Fruit fly (Drosophila melanogaster) whole organism, prepupa: ENCODE results near the gene CG31278.

Experiments
- Blimp-1 ChIP-seq: fragments of 200-800 bp; sonication (Bioruptor generic); optimal IDR thresholded peaks from 3 replicates; lab custom pipeline; 2017; ENCODE audit warnings: missing biosample characterization, missing genetic modification characterization, mild to moderate bottlenecking, moderate library complexity, missing genetic modification reagents
- CG10631 ChIP-seq: fragments of 200-800 bp; sonication (Bioruptor generic); optimal IDR thresholded peaks from 2 replicates; lab custom pipeline; 2016; ENCODE audit warnings: missing biosample characterization, missing genetic modification characterization
- CG11294 ChIP-seq: fragments of 200-800 bp; sonication (Bioruptor generic); IDR thresholded peaks from 2 replicates; pipeline ENCODE4 v1.3.6; 2022; ENCODE audit warnings: missing biosample characterization, missing genetic modification characterization
- CG11762 ChIP-seq: fragments of 200-800 bp; sonication (Bioruptor generic); optimal IDR thresholded peaks from 3 replicates; lab custom pipeline; 2016; ENCODE audit warnings: missing biosample characterization, missing genetic modification characterization; ENCODE audit not compliant: insufficient read depth
- CG15336 ChIP-seq: fragments of 200-800 bp; sonication (Bioruptor generic); IDR thresholded peaks from 2 replicates; pipeline ENCODE4 v1.3.6; 2022; ENCODE audit warnings: missing biosample characterization, missing genetic modification characterization
- CG1621 ChIP-seq: fragments of 200-800 bp; sonication (Bioruptor generic); optimal IDR thresholded peaks from 3 replicates; lab custom pipeline; 2018; ENCODE audit warnings: missing biosample characterization, mild to moderate bottlenecking, missing genetic modification characterization
- CG3032 ChIP-seq: fragments of 200-800 bp; optimal IDR thresholded peaks from 2 replicates; lab custom pipeline; 2019; ENCODE audit warnings: missing biosample characterization, mild to moderate bottlenecking, missing genetic modification characterization, moderate library complexity
- CG31627 ChIP-seq: fragments of 200-800 bp; sonication (Bioruptor generic); optimal IDR thresholded peaks from 3 replicates; lab custom pipeline; 2016; ENCODE audit warnings: missing biosample characterization, missing genetic modification characterization
- CG32006 ChIP-seq: fragments of 200-800 bp; sonication (Bioruptor generic); optimal IDR thresholded peaks from 3 replicates; lab custom pipeline; 2017; ENCODE audit warnings: missing biosample characterization, mild to moderate bottlenecking, missing genetic modification characterization
- CG6792 ChIP-seq: fragments of 200-800 bp; sonication (Bioruptor generic); optimal IDR thresholded peaks from 3 replicates; lab custom pipeline; 2016; ENCODE audit warnings: missing biosample characterization, missing genetic modification characterization
- CG6808 ChIP-seq: fragments of 200-800 bp; sonication (Bioruptor generic); optimal IDR thresholded peaks from 3 replicates; lab custom pipeline; 2017; ENCODE audit warnings: missing biosample characterization, missing genetic modification characterization, mild to moderate bottlenecking, moderate library complexity, missing genetic modification reagents
- CG6854 ChIP-seq: fragments of 200-800 bp; sonication (Bioruptor generic); optimal IDR thresholded peaks from 2 replicates; lab custom pipeline; 2017; ENCODE audit warnings: missing biosample characterization, mild to moderate bottlenecking, missing genetic modification characterization
- CG7368 ChIP-seq: fragments of 200-800 bp; sonication (Bioruptor generic); optimal IDR thresholded peaks from 3 replicates; lab custom pipeline; 2016; ENCODE audit warnings: missing biosample characterization, missing genetic modification characterization
- CG8119 ChIP-seq: fragments of 200-800 bp; sonication (Bioruptor generic); IDR thresholded peaks from 3 replicates; pipeline ENCODE4 v1.3.6; 2022; ENCODE audit warnings: missing biosample characterization, missing genetic modification characterization
- Eip75B ChIP-seq: fragments of 200-800 bp; sonication (Bioruptor generic); optimal IDR thresholded peaks from 3 replicates; lab custom pipeline; 2016; ENCODE audit warnings: missing biosample characterization, missing genetic modification characterization
- Eip78C ChIP-seq: fragments of 200-800 bp; sonication (Bioruptor generic); peaks from one replicate; lab custom pipeline; 2016; ENCODE audit warnings: missing biosample characterization, missing genetic modification characterization
- Ets96B ChIP-seq: fragments of 200-800 bp; optimal IDR thresholded peaks from 2 replicates; lab custom pipeline; 2019; ENCODE audit warnings: missing biosample characterization, mild to moderate bottlenecking, missing genetic modification characterization, moderate library complexity
- Hr38 ChIP-seq: sonication (Bioruptor generic); optimal IDR thresholded peaks from 2 replicates; lab custom pipeline; 2016; ENCODE audit warnings: missing biosample characterization, missing genetic modification characterization
- Hr39 ChIP-seq: fragments of 200-800 bp; sonication (Bioruptor generic); optimal IDR thresholded peaks from 2 replicates; lab custom pipeline; 2016; ENCODE audit warnings: missing biosample characterization, missing genetic modification characterization
- Met ChIP-seq: fragments of 200-800 bp; sonication (Bioruptor generic); optimal IDR thresholded peaks from 3 replicates; lab custom pipeline; 2016; ENCODE audit warnings: missing biosample characterization, missing genetic modification characterization
- Smox ChIP-seq: fragments of 200-800 bp; sonication (Bioruptor generic); optimal IDR thresholded peaks from 3 replicates; lab custom pipeline; 2016; ENCODE audit warnings: missing biosample characterization, missing genetic modification characterization
- Sox15 ChIP-seq: fragments of 200-800 bp; sonication (Bioruptor generic); optimal IDR thresholded peaks from 3 replicates; lab custom pipeline; 2016; ENCODE audit warnings: missing biosample characterization, missing genetic modification characterization
- cyc ChIP-seq: fragments of 200-800 bp; sonication (Bioruptor generic); optimal IDR thresholded peaks from 3 replicates; lab custom pipeline; 2016; ENCODE audit warnings: missing biosample characterization, missing genetic modification characterization
- eg ChIP-seq: fragments of 200-800 bp; sonication (Bioruptor generic); IDR thresholded peaks from 3 replicates; pipeline ENCODE4 v1.3.6; 2022; ENCODE audit warnings: missing biosample characterization, missing genetic modification characterization
- fd59A ChIP-seq: fragments of 200-800 bp; sonication (Bioruptor generic); optimal IDR thresholded peaks from 2 replicates; lab custom pipeline; 2017; ENCODE audit warnings: missing biosample characterization, mild to moderate bottlenecking, missing genetic modification characterization, missing genetic modification reagents
- fkh ChIP-seq: fragments of 200-800 bp; sonication (Bioruptor generic); optimal IDR thresholded peaks from 3 replicates; lab custom pipeline; 2017; ENCODE audit warnings: missing biosample characterization, mild to moderate bottlenecking, missing genetic modification characterization, moderate library complexity
- lz ChIP-seq: fragments of 200-800 bp; sonication (Bioruptor generic); optimal IDR thresholded peaks from 3 replicates; lab custom pipeline; 2016; ENCODE audit warnings: missing biosample characterization, missing genetic modification characterization
- net ChIP-seq: fragments of 200-800 bp; sonication (Bioruptor generic); optimal IDR thresholded peaks from 3 replicates; lab custom pipeline; 2016; ENCODE audit warnings: missing biosample characterization, missing genetic modification characterization
- pdm3 ChIP-seq: fragments of 200-800 bp; sonication (Bioruptor generic); optimal IDR thresholded peaks from 3 replicates; lab custom pipeline; 2016; ENCODE audit warnings: missing biosample characterization, missing genetic modification characterization
- salr ChIP-seq, 2 experiments: fragments of 200-800 bp; sonication (Bioruptor generic); optimal IDR thresholded peaks; 3 replicates each; lab custom pipeline; 2016 to 2018; ENCODE audit warnings: missing biosample characterization in 2 of 2, missing genetic modification characterization in 2 of 2, mild to moderate bottlenecking in 1 of 2
- spab ChIP-seq: fragments of 200-800 bp; sonication (Bioruptor generic); optimal IDR thresholded peaks from 2 replicates; lab custom pipeline; 2017; ENCODE audit warnings: missing biosample characterization, mild to moderate bottlenecking, missing genetic modification characterization, missing genetic modification reagents
- ss ChIP-seq, 2 experiments: fragments of 200-800 bp; sonication (Bioruptor generic); optimal IDR thresholded peaks; 2 replicates in 1 of 2; 3 replicates in 1 of 2; lab custom pipeline; 2017 to 2018; ENCODE audit warnings: mild to moderate bottlenecking in 2 of 2, missing biosample characterization in 2 of 2, missing genetic modification characterization in 2 of 2, moderate library complexity in 1 of 2
- svp ChIP-seq: fragments of 200-800 bp; sonication (Bioruptor generic); peaks from one replicate; lab custom pipeline; 2016; ENCODE audit warnings: missing biosample characterization, missing genetic modification characterization
- topi ChIP-seq: fragments of 200-800 bp; sonication (Bioruptor generic); optimal IDR thresholded peaks from 3 replicates; lab custom pipeline; 2016; ENCODE audit warnings: missing biosample characterization, missing genetic modification characterization
- vri ChIP-seq: fragments of 200-800 bp; sonication (Bioruptor generic); optimal IDR thresholded peaks from 3 replicates; lab custom pipeline; 2016; ENCODE audit warnings: missing biosample characterization, mild to moderate bottlenecking, missing genetic modification characterization

The CG31278 gene

DNA sequence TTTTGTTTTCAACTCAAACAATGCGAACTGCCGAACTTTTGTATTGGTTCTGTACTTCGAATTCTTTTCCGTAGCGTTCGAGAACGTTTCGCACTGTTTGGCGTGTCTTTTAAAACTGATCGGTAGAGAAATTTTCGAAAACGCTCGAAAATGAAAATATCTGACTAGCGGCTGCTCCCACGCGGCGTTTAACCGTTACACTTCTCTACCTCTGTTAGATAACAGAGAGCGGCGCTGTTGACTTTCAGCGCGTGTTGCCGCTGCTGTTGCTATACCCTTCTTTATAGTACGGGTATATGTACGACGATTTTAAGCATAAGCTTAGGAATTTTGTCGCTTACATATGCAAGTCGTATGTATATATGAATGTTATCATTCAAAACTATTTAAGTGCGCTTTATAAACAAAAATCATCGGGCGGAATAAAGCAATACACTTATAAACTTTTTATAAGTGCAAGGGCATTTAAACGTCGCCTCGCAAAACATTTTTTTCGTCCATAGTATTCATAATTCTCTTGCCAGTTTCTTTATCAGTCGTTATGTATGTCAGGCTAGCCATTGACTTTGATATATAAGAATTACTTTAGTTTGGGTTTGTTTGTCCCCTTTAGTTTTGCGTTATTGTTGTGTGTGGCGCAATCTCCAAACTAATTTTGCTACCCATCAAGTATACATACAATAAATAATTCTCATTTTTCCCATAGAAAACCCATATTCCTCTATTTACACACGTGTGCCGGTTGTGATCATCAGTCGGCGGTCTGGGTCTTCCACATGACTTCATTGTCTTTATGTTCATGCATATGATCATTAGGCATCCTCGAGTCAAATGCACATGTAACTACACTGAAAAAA lies 27.1 kb downstream of the CG31278 start, which contains the start of gene Phyhd1 (continued):
- TF ChIP-seq CG15336 (GFP tag; lab: Robert Waterston, UW), result peak; percentile 90
- peak; percentile 54 for TF ChIP-seq CG6808 (GFP tag; lab: Kevin White, UChicago)
- peak; percentile 91 for TF ChIP-seq pdm3
- TF ChIP-seq Hr39 (GFP tag; lab: Kevin White, UChicago), result peak; percentile 87
- TF ChIP-seq CG3032 (tag; lab: Kevin White, UChicago), result peak; percentile 68
- peak; percentile 79 for TF ChIP-seq Met
- peak; percentile 67 for TF ChIP-seq CG7368 (GFP tag; lab: Kevin White, UChicago)
- peak; percentile 88 for TF ChIP-seq CG6792 (GFP tag; lab: Kevin White, UChicago)
- peak; percentile 82 for TF ChIP-seq vri (GFP tag; lab: Kevin White, UChicago)
- peak; percentile 83 for TF ChIP-seq lz (GFP tag; lab: Kevin White, UChicago)

DNA sequence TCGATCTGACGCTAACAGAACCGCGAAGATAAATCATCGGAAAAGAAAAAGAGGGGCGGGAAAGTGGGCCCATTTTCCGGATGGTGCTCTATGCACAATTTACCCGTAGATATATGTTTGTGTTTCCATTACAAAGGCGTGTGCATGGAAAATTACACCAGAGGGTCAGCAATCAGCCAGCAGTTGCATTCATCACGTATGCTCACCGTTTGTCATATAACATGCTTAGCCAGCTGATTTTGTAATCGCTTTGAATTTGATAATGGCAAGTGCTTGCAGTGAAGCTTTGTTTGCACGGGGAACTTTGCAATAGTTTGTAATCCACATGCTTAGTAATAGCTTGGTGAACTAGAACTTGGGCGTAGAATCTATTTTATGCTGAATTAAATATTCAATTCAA lies 28.2 kb downstream of the CG31278 start:
- peak; percentile 50 for TF ChIP-seq svp (GFP tag; lab: Kevin White, UChicago)
- no peak for TF ChIP-seq CG7368 (GFP tag; lab: Kevin White, UChicago)
- TF ChIP-seq cyc (GFP tag; lab: Kevin White, UChicago), result no peak
- TF ChIP-seq Eip75B (GFP tag; lab: Kevin White, UChicago), result no peak

DNA sequence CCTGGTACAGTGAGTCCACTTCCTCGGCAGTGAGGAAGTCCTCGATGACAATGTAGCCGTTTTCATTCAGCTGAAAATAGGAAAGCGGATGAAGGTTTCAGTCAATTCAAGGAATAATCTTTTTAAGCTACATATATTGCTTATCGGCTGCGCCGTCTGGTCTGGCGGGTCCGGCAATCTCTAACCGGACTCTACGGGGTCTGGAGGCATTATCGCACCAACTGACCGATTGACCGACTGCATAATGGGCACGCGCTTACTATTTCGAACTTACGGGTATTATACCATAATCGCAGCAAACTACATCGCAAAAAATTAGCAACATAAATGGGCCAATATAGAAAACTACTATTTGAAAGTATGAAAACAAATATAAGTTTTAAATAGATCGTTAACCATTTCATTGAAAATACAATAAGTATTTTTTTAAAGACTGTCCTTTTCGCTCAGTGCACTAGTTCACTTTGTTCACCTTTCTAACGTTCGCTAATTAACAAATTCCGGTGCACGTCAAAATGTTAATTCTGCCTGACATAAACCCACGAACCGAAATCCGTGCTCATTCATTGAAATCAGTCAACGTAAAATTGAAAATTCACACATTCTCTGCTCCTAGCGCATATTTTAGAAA lies 29.1 kb downstream of the CG31278 start:
- no peak for TF ChIP-seq Smox (GFP tag; lab: Kevin White, UChicago)
- no peak for TF ChIP-seq Sox15 (GFP tag; lab: Kevin White, UChicago)
- TF ChIP-seq CG15336 (GFP tag; lab: Robert Waterston, UW), result no peak
- TF ChIP-seq Hr39 (GFP tag; lab: Kevin White, UChicago), result no peak
- no peak for TF ChIP-seq CG7368 (GFP tag; lab: Kevin White, UChicago)
- TF ChIP-seq salr (GFP tag; optimal IDR thresholded peaks at IDR 0.05; lab: Kevin White, UChicago), result no peak
- peak; percentile 39; the same call in 1 of the 3 replicates for TF ChIP-seq eg (GFP tag; lab: Robert Waterston, UW)
- TF ChIP-seq CG6854 (GFP tag; lab: Kevin White, UChicago), result no peak
- TF ChIP-seq net (GFP tag; lab: Kevin White, UChicago), result no peak
- TF ChIP-seq svp (GFP tag; lab: Kevin White, UChicago), result peak; percentile 80

DNA sequence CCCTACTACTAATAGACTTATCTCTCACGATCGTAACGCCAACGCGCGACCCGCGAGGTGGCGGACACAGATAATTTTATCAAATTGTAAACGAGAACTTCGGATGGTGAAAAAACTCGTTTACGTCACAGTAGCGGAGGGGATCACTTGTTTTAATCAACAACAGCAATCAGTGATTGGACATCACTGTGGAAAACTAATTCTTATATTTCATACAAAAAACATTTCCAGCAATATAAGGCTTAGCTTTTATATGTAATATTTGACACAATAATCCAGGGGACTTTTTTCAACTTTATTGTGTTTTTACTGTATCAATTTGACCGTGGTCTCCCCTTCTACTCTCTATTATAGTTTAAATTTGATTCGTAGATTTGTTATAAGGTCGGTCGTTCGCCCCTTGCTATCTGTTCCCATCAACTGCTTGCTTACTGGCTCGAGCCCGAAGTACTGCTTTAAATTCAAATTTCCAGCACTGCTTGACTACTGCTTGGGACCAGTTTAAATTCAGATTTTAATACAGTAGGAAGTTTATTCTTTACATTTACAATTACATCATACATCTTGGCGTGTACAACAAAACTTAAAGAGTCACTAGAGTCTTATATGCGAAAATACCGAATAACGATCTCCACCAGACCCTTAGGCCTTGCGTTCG lies 30.8 kb downstream of the CG31278 start, which contains the start of gene CG6465:
Gene CG6465, minus strand, starts transcription at position 7 of the 658 bp plus-strand sequence.
- TF ChIP-seq Hr39 (GFP tag; lab: Kevin White, UChicago), result no peak
- TF ChIP-seq CG11294 (GFP tag; lab: Robert Waterston, UW), result no peak
- peak; percentile 53 for TF ChIP-seq Eip78C
- no peak for TF ChIP-seq fd59A
- no peak for TF ChIP-seq CG3032 (tag; lab: Kevin White, UChicago)
- TF ChIP-seq ss (GFP tag; optimal IDR thresholded peaks at IDR 0.05; lab: Kevin White, UChicago), result no peak
- TF ChIP-seq CG7368 (GFP tag; lab: Kevin White, UChicago), result no peak
- peak; percentile 61 for TF ChIP-seq fkh
- TF ChIP-seq svp (GFP tag; lab: Kevin White, UChicago), result peak; percentile 55
- TF ChIP-seq eg (GFP tag; lab: Robert Waterston, UW), result 0 out of 3 replicates have a peak, but pooled peaks have one; percentile 13
- TF ChIP-seq, all 60 proteins: peak for 4

DNA sequence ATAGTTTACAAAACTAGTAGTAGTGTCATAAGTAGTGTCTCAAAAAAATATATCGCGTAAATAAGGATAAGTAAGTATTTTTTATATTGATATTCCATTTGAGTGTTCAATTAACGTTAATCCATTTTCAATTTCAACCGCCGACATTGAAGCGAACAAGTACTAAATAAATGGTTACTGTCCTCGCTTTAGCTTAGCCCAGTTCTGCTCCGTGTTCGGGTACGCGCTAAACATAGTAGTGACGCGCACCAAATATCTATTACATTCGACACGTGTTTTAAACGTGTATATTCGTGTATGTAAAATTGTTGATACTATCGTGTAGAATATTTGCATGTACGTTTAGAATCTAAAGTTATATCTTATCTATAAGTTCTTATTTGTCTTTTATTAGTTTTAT lies 33.0 kb downstream of the CG31278 start:
- TF ChIP-seq Ets96B, result no peak
- no peak for TF ChIP-seq Blimp-1 (GFP tag; lab: Kevin White, UChicago)
- TF ChIP-seq lz (GFP tag; lab: Kevin White, UChicago), result no peak
- TF ChIP-seq CG6854 (GFP tag; lab: Kevin White, UChicago), result no peak
- peak; percentile 37 for TF ChIP-seq topi (GFP tag; lab: Kevin White, UChicago)
- TF ChIP-seq salr (GFP tag; optimal IDR thresholded peaks at IDR 0.05; lab: Kevin White, UChicago), result no peak
- TF ChIP-seq cyc (GFP tag; lab: Kevin White, UChicago), result no peak
- TF ChIP-seq ss (GFP tag; optimal IDR thresholded peaks at IDR 0.05; lab: Kevin White, UChicago), result no peak
- no peak for TF ChIP-seq CG15336 (GFP tag; lab: Robert Waterston, UW)
- TF ChIP-seq Smox (GFP tag; lab: Kevin White, UChicago), result no peak
- no peak for TF ChIP-seq CG10631 (GFP tag; lab: Kevin White, UChicago)
- TF ChIP-seq CG1621 (tag; lab: Kevin White, UChicago), result no peak
- no peak for TF ChIP-seq spab (GFP tag; lab: Kevin White, UChicago)
- TF ChIP-seq CG6808 (GFP tag; lab: Kevin White, UChicago), result no peak
- TF ChIP-seq Hr38 (GFP tag; lab: Kevin White, UChicago), result no peak
- no peak for TF ChIP-seq CG6792 (GFP tag; lab: Kevin White, UChicago)
- no peak for TF ChIP-seq CG32006
- TF ChIP-seq Eip75B (GFP tag; lab: Kevin White, UChicago), result no peak
- TF ChIP-seq CG11762, result no peak
- TF ChIP-seq CG8119, result no peak
- peak; percentile 1 for TF ChIP-seq CG31627 (GFP tag; lab: Kevin White, UChicago)
- no peak for TF ChIP-seq vri (GFP tag; lab: Kevin White, UChicago)
- peak; percentile 65 for TF ChIP-seq Eip78C
- TF ChIP-seq eg (GFP tag; lab: Robert Waterston, UW), result no peak
